Fruit fly (Drosophila melanogaster) whole organism, embryonic: ENCODE data around the gene Dup99B.
A peak's percentile ranks its signal among the peaks of the same experiment; 100 is the strongest.

Experiments used
- Asciz ChIP-seq: fragments of 200-800 bp; sonication (Bioruptor generic); optimal IDR thresholded peaks from 2 replicates; lab custom pipeline; 2017; ENCODE audit warnings: missing biosample characterization, mild to moderate bottlenecking, missing genetic modification characterization, missing genetic modification reagents
- Bdp1 ChIP-seq: fragments of 200-800 bp; sonication (Bioruptor generic); optimal IDR thresholded peaks from 3 replicates; lab custom pipeline; 2016; ENCODE audit warnings: missing biosample characterization, missing genetic modification characterization
- Bgb ChIP-seq: fragments of 200-800 bp; sonication (Bioruptor generic); IDR thresholded peaks from 2 replicates; pipeline ENCODE4 v1.3.6; 2022; ENCODE audit warnings: missing biosample characterization, missing genetic modification characterization; ENCODE audit not compliant: partially characterized antibody
- CG10267 ChIP-seq: fragments of 200-800 bp; sonication (Bioruptor generic); optimal IDR thresholded peaks from 2 replicates; lab custom pipeline; 2018; ENCODE audit warnings: missing biosample characterization, mild to moderate bottlenecking, missing genetic modification characterization, moderate library complexity
- CG11504 ChIP-seq: fragments of 200-800 bp; sonication (Bioruptor generic); optimal IDR thresholded peaks from 3 replicates; lab custom pipeline; 2019; ENCODE audit warnings: missing biosample characterization, mild to moderate bottlenecking, missing genetic modification characterization, moderate library complexity
- CG14014 ChIP-seq: fragments of 200-800 bp; sonication (Bioruptor generic); IDR thresholded peaks from 2 replicates; pipeline ENCODE4 v1.3.6; 2022; ENCODE audit warnings: missing biosample characterization, missing genetic modification characterization
- CG17359 ChIP-seq: fragments of 200-800 bp; sonication (Bioruptor generic); optimal IDR thresholded peaks from 3 replicates; lab custom pipeline; 2018; ENCODE audit warnings: missing biosample characterization, mild to moderate bottlenecking, missing genetic modification characterization, moderate library complexity
- CG17829 ChIP-seq: fragments of 200-800 bp; optimal IDR thresholded peaks from 2 replicates; lab custom pipeline; 2019; ENCODE audit warnings: missing biosample characterization, mild to moderate bottlenecking, missing genetic modification characterization, moderate library complexity
- CG18262 ChIP-seq: fragments of 200-800 bp; optimal IDR thresholded peaks from 3 replicates; lab custom pipeline; 2019; ENCODE audit warnings: missing biosample characterization, mild to moderate bottlenecking, missing genetic modification characterization, moderate library complexity
- CG1832 ChIP-seq: fragments of 200-800 bp; sonication (Bioruptor generic); optimal IDR thresholded peaks from 2 replicates; lab custom pipeline; 2017; ENCODE audit warnings: missing biosample characterization, mild to moderate bottlenecking, missing genetic modification characterization, inconsistent platforms
- CG18476 ChIP-seq: fragments of 200-800 bp; sonication (Bioruptor generic); optimal IDR thresholded peaks from 2 replicates; lab custom pipeline; 2016; ENCODE audit warnings: missing biosample characterization, mild to moderate bottlenecking, missing genetic modification characterization
- CG18599 ChIP-seq: fragments of 200-800 bp; sonication (Bioruptor generic); optimal IDR thresholded peaks from 3 replicates; lab custom pipeline; 2017; ENCODE audit warnings: missing biosample characterization, missing genetic modification characterization, mild to moderate bottlenecking, moderate library complexity, missing genetic modification reagents
- CG2678 ChIP-seq: fragments of 200-800 bp; sonication (Bioruptor generic); optimal IDR thresholded peaks from 3 replicates; lab custom pipeline; 2019; ENCODE audit warnings: missing biosample characterization, mild to moderate bottlenecking, missing genetic modification characterization, moderate library complexity
- CG3407 ChIP-seq: fragments of 200-800 bp; sonication (Bioruptor generic); optimal IDR thresholded peaks from 2 replicates; lab custom pipeline; 2018; ENCODE audit warnings: missing biosample characterization, mild to moderate bottlenecking, missing genetic modification characterization
- CG4404 ChIP-seq: fragments of 200-800 bp; sonication (Bioruptor generic); IDR thresholded peaks from 2 replicates; pipeline ENCODE4 v1.3.6; 2022; ENCODE audit warnings: missing biosample characterization, missing genetic modification characterization
- CG6654 ChIP-seq: fragments of 200-800 bp; sonication (Bioruptor generic); optimal IDR thresholded peaks from 2 replicates; lab custom pipeline; 2017; ENCODE audit warnings: missing biosample characterization, mild to moderate bottlenecking, missing genetic modification characterization
- CG8359 ChIP-seq: fragments of 200-800 bp; sonication (Bioruptor generic); optimal IDR thresholded peaks from 2 replicates; lab custom pipeline; 2017; ENCODE audit warnings: missing biosample characterization, mild to moderate bottlenecking, missing genetic modification characterization, borderline replicate concordance
- CG9876 ChIP-seq: fragments of 200-800 bp; sonication (Bioruptor generic); optimal IDR thresholded peaks from 2 replicates; lab custom pipeline; 2016; ENCODE audit warnings: missing biosample characterization, missing genetic modification characterization
- CG9932 ChIP-seq: fragments of 200-800 bp; sonication (Bioruptor generic); IDR thresholded peaks from 2 replicates; pipeline ENCODE4 v1.3.6; 2022; ENCODE audit warnings: missing biosample characterization, missing genetic modification characterization
- Camta ChIP-seq: fragments of 200-800 bp; sonication (Bioruptor generic); optimal IDR thresholded peaks from 2 replicates; lab custom pipeline; 2016; ENCODE audit warnings: missing biosample characterization, missing genetic modification characterization
- Deaf1 ChIP-seq: fragments of 200-800 bp; optimal IDR thresholded peaks from 3 replicates; lab custom pipeline; 2019; ENCODE audit warnings: missing biosample characterization, mild to moderate bottlenecking, missing genetic modification characterization, moderate library complexity
- E2f2 ChIP-seq: fragments of 200-800 bp; sonication (Bioruptor generic); IDR thresholded peaks from 2 replicates; pipeline ENCODE4 v1.3.6; 2022; ENCODE audit warnings: missing biosample characterization, missing genetic modification characterization
- Hr51 ChIP-seq, 2 experiments: fragments of 200-800 bp; sonication (Bioruptor generic); optimal IDR thresholded peaks; 2 replicates in 1 of 2; 3 replicates in 1 of 2; lab custom pipeline; 2016 to 2018; ENCODE audit warnings: missing biosample characterization in 2 of 2, missing genetic modification characterization in 2 of 2, mild to moderate bottlenecking in 1 of 2, moderate library complexity in 1 of 2
- Hsf ChIP-seq: fragments of 200-800 bp; sonication (Bioruptor generic); optimal IDR thresholded peaks from 3 replicates; lab custom pipeline; 2016; ENCODE audit warnings: missing biosample characterization, missing genetic modification characterization
- Lhr ChIP-seq: fragments of 200-800 bp; sonication (Bioruptor generic); optimal IDR thresholded peaks from 3 replicates; lab custom pipeline; 2017; ENCODE audit warnings: mild to moderate bottlenecking, missing biosample characterization, missing genetic modification reagents, missing genetic modification characterization
- Max ChIP-seq: fragments of 200-800 bp; sonication (Bioruptor generic); optimal IDR thresholded peaks from 2 replicates; lab custom pipeline; 2016; ENCODE audit warnings: missing biosample characterization, mild to moderate bottlenecking, missing genetic modification characterization
- Meics ChIP-seq: fragments of 200-800 bp; sonication (Bioruptor generic); optimal IDR thresholded peaks from 2 replicates; lab custom pipeline; 2017; ENCODE audit warnings: missing biosample characterization, mild to moderate bottlenecking, missing genetic modification characterization
- Mes4 ChIP-seq: fragments of 200-800 bp; sonication (Bioruptor generic); optimal IDR thresholded peaks from 2 replicates; lab custom pipeline; 2016; ENCODE audit warnings: missing biosample characterization, missing genetic modification characterization
- Nf-YC ChIP-seq: fragments of 200-800 bp; optimal IDR thresholded peaks from 3 replicates; lab custom pipeline; 2019; ENCODE audit warnings: missing biosample characterization, mild to moderate bottlenecking, missing genetic modification characterization, moderate library complexity
- abd-A ChIP-seq: fragments of 200-800 bp; sonication (Bioruptor generic); optimal IDR thresholded peaks from 3 replicates; lab custom pipeline; 2019; ENCODE audit warnings: missing biosample characterization, mild to moderate bottlenecking, missing genetic modification characterization, moderate library complexity
- ase ChIP-seq: fragments of 200-800 bp; sonication (Bioruptor generic); IDR thresholded peaks from 3 replicates; pipeline ENCODE4 v1.3.6; 2022; ENCODE audit warnings: missing biosample characterization, missing genetic modification characterization
- bab2 ChIP-seq: fragments of 200-800 bp; sonication (Bioruptor generic); optimal IDR thresholded peaks from 2 replicates; lab custom pipeline; 2016; ENCODE audit warnings: missing biosample characterization, missing genetic modification characterization
- bbx ChIP-seq: fragments of 200-800 bp; sonication (Bioruptor generic); IDR thresholded peaks from 2 replicates; pipeline ENCODE4 v1.3.6; 2022; ENCODE audit warnings: missing biosample characterization, missing genetic modification characterization; ENCODE audit not compliant: partially characterized antibody
- cas ChIP-seq: fragments of 200-800 bp; sonication (Bioruptor generic); IDR thresholded peaks from 2 replicates; pipeline ENCODE4 v1.3.6; 2022; ENCODE audit warnings: missing biosample characterization, missing genetic modification characterization
- dmrt99B ChIP-seq: fragments of 200-800 bp; sonication (Bioruptor generic); optimal IDR thresholded peaks from 2 replicates; lab custom pipeline; 2018; ENCODE audit warnings: missing biosample characterization, mild to moderate bottlenecking, missing genetic modification characterization, moderate library complexity
- dysf ChIP-seq: fragments of 200-800 bp; sonication (Bioruptor generic); IDR thresholded peaks from 3 replicates; pipeline ENCODE4 v1.3.6; 2022; ENCODE audit warnings: missing biosample characterization, missing genetic modification characterization
- ems ChIP-seq: fragments of 200-800 bp; sonication (Bioruptor generic); optimal IDR thresholded peaks from 3 replicates; lab custom pipeline; 2016; ENCODE audit warnings: missing biosample characterization, missing genetic modification characterization
- ftz-f1 ChIP-seq: fragments of 200-800 bp; sonication (Bioruptor generic); optimal IDR thresholded peaks from 2 replicates; lab custom pipeline; 2016; ENCODE audit warnings: missing biosample characterization, missing genetic modification characterization
- nom ChIP-seq: fragments of 200-800 bp; sonication (Bioruptor generic); optimal IDR thresholded peaks from 2 replicates; lab custom pipeline; 2017; ENCODE audit warnings: missing biosample characterization, missing genetic modification characterization, mild to moderate bottlenecking, moderate library complexity, missing genetic modification reagents
- p53 ChIP-seq: fragments of 200-800 bp; sonication (Bioruptor generic); optimal IDR thresholded peaks from 2 replicates; lab custom pipeline; 2016; ENCODE audit warnings: missing biosample characterization, missing genetic modification characterization
- repo ChIP-seq: fragments of 200-800 bp; sonication (Bioruptor generic); optimal IDR thresholded peaks from 2 replicates; lab custom pipeline; 2016; ENCODE audit warnings: missing biosample characterization, missing genetic modification characterization
- rib ChIP-seq: fragments of 200-800 bp; sonication (Bioruptor generic); IDR thresholded peaks from 2 replicates; pipeline ENCODE4 v1.3.6; 2022; ENCODE audit warnings: missing biosample characterization, missing genetic modification characterization
- sens ChIP-seq: fragments of 200-800 bp; sonication (Bioruptor generic); peaks from one replicate; lab custom pipeline; 2016; ENCODE audit warnings: missing biosample characterization, missing genetic modification characterization
- sens-2 ChIP-seq: fragments of 200-800 bp; sonication (Bioruptor generic); IDR thresholded peaks from 2 replicates; pipeline ENCODE4 v1.3.6; 2022; ENCODE audit warnings: missing biosample characterization, missing genetic modification characterization
- sim ChIP-seq: fragments of 200-800 bp; sonication (Bioruptor generic); IDR thresholded peaks from 2 replicates; pipeline ENCODE4 v1.3.6; 2022; ENCODE audit warnings: missing biosample characterization, missing genetic modification characterization
- sima ChIP-seq: fragments of 200-800 bp; sonication (Bioruptor generic); optimal IDR thresholded peaks from 2 replicates; lab custom pipeline; 2016; ENCODE audit warnings: missing biosample characterization, missing genetic modification characterization
- slou ChIP-seq: fragments of 200-800 bp; sonication (Bioruptor generic); optimal IDR thresholded peaks from 3 replicates; lab custom pipeline; 2016; ENCODE audit warnings: missing biosample characterization, missing genetic modification characterization
- sqz ChIP-seq: fragments of 200-800 bp; sonication (Bioruptor generic); optimal IDR thresholded peaks from 3 replicates; lab custom pipeline; 2018; ENCODE audit warnings: missing biosample characterization, mild to moderate bottlenecking, missing genetic modification characterization
- tap ChIP-seq: fragments of 200-800 bp; optimal IDR thresholded peaks from 3 replicates; lab custom pipeline; 2019; ENCODE audit warnings: missing biosample characterization, mild to moderate bottlenecking, missing genetic modification characterization, moderate library complexity
- tin ChIP-seq: fragments of 200-800 bp; sonication (Bioruptor generic); optimal IDR thresholded peaks from 3 replicates; lab custom pipeline; 2016; ENCODE audit warnings: missing biosample characterization, missing genetic modification characterization
- tio ChIP-seq: fragments of 200-800 bp; sonication (Bioruptor generic); optimal IDR thresholded peaks from 2 replicates; lab custom pipeline; 2017; ENCODE audit warnings: missing biosample characterization, missing genetic modification characterization, inconsistent platforms

The Dup99B gene

DNA sequence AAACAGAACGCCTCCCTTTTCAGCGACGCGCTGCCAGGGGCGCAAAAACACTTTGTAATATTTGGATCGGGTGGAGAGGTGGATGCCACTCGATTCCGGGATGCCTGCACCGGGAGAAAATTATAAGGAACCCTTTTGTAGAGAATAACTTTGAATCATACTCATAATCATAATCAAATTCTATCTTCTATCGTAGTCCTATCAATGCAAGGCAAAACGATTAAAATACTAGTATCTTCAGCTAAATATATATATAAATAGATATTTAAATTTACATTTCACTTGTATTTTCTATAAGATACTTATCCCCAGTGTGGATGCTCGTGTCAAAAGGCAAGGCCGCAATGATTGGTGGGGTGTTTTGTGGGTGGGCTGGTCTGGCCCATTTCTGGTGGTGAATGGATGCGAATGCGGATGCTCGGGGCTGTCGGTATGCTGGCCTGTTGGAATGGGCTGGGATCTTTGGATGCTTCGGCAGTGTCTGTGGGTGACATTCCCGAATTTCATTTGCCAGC, 9.3 kb downstream of the Dup99B start (continued):
- TF ChIP-seq CG9876 (GFP tag; lab: Kevin White, UChicago) (no peak), CG4404 (GFP tag; lab: Robert Waterston, UW) (no peak), nom (GFP tag; lab: Kevin White, UChicago) (no peak), CG1832 (no peak), CG2678 (tag; lab: Kevin White, UChicago) (no peak), Lhr (GFP tag; lab: Kevin White, UChicago) (no peak), cas (GFP tag; lab: Robert Waterston, UW) (no peak), dysf (GFP tag; lab: Robert Waterston, UW) (no peak), CG14014 (GFP tag; lab: Robert Waterston, UW) (no peak), CG17359 (tag; lab: Kevin White, UChicago) (peak; percentile 5), Meics (GFP tag; lab: Kevin White, UChicago) (no peak), Bdp1 (GFP tag; lab: Kevin White, UChicago) (no peak), Asciz (GFP tag; lab: Kevin White, UChicago) (no peak), CG3407 (GFP tag; lab: Kevin White, UChicago) (no peak), abd-A (tag; lab: Kevin White, UChicago) (no peak), CG6654 (GFP tag; lab: Kevin White, UChicago) (no peak), bbx (no peak), Camta (GFP tag; lab: Kevin White, UChicago) (no peak), E2f2 (GFP tag; lab: Robert Waterston, UW) (no peak), sens (GFP tag; lab: Kevin White, UChicago) (peak; percentile 25), CG8359 (no peak), CG18262 (tag; lab: Kevin White, UChicago) (peak; percentile 2), Max (GFP tag; lab: Kevin White, UChicago) (no peak), Hsf (GFP tag; lab: Kevin White, UChicago) (no peak), sima (no peak), bab2 (GFP tag; lab: Kevin White, UChicago) (no peak), ase (no peak), ems (no peak), sens-2 (GFP tag; lab: Robert Waterston, UW) (no peak), tio (GFP tag; lab: Kevin White, UChicago) (no peak), repo (no peak), Nf-YC (tag; lab: Kevin White, UChicago) (peak; percentile 55), CG9932 (GFP tag; lab: Robert Waterston, UW) (no peak), dmrt99B (tag; lab: Kevin White, UChicago) (peak; percentile 65), CG11504 (tag; lab: Kevin White, UChicago) (peak; percentile 36), CG18476 (GFP tag; lab: Kevin White, UChicago) (no peak), sim (no peak), sqz (GFP tag; lab: Kevin White, UChicago) (no peak), slou (GFP tag; lab: Kevin White, UChicago) (no peak), Bgb (GFP tag; lab: Robert Waterston, UW) (no peak), CG17829 (no peak), ftz-f1 (no peak), Mes4 (no peak), rib (GFP tag; lab: Robert Waterston, UW) (no peak), tin (GFP tag; lab: Kevin White, UChicago) (no peak), tap (tag; lab: Kevin White, UChicago) (no peak), Deaf1 (tag; lab: Kevin White, UChicago) (peak; percentile 22), p53 (GFP tag; lab: Kevin White, UChicago) (no peak), Hr51 (GFP tag; optimal IDR thresholded peaks at IDR 0.05; lab: Kevin White, UChicago) (peak in 1 of 2 experiments; percentile 60), CG10267 (peak; percentile 1), CG18599 (GFP tag; lab: Kevin White, UChicago) (peak; percentile 31)
